Worm (Caenorhabditis elegans) whole organism, L4 larva: ENCODE results near the gene K03H6.5.

Source experiments
- F26F4.8 ChIP-seq: fragments of 200-800 bp; sonication (Bioruptor generic); conservative IDR thresholded peaks from 2 replicates; pipeline ENCODE4 v1.3.6; 2022; ENCODE audit warnings: missing genetic modification characterization, missing compliant biosample characterization
- F37D6.2 ChIP-seq: sonication (generic microtip); optimal IDR thresholded peaks from 2 replicates; lab custom pipeline; 2016; ENCODE audit warnings: mild to moderate bottlenecking, missing genetic modification characterization, missing compliant biosample characterization
- F44E2.7 ChIP-seq: fragments of 200-800 bp; sonication (Bioruptor generic); IDR thresholded peaks from 2 replicates; pipeline ENCODE4 v2.1.2; 2022; ENCODE audit warnings: missing genetic modification characterization, missing compliant biosample characterization
- T20F7.1 ChIP-seq: fragments of 200-800 bp; sonication (Bioruptor generic); optimal IDR thresholded peaks from 2 replicates; lab custom pipeline; 2018; ENCODE audit warnings: mild to moderate bottlenecking, missing genetic modification characterization, missing compliant biosample characterization
- T26A8.4 ChIP-seq: fragments of 200-800 bp; sonication (Bioruptor generic); IDR thresholded peaks from 2 replicates; pipeline ENCODE4 v1.3.6; 2022; ENCODE audit warnings: missing genetic modification characterization, missing compliant biosample characterization
- Y105C5A.15 ChIP-seq: fragments of 200-800 bp; sonication (Bioruptor generic); IDR thresholded peaks from 2 replicates; pipeline ENCODE4 v1.3.6; 2022; ENCODE audit warnings: missing genetic modification characterization, missing compliant biosample characterization
- Y75B8A.6 ChIP-seq: fragments of 200-800 bp; sonication (Bioruptor generic); IDR thresholded peaks from 2 replicates; pipeline ENCODE4 v1.3.6; 2022; ENCODE audit warnings: missing genetic modification reagents, missing genetic modification characterization, missing compliant biosample characterization
- ZK337.2 ChIP-seq: fragments of 200-800 bp; sonication (Bioruptor generic); IDR thresholded peaks from 2 replicates; pipeline ENCODE4 v1.3.6; 2022; ENCODE audit warnings: missing genetic modification reagents, missing genetic modification characterization, missing compliant biosample characterization
- ZK546.5 ChIP-seq, 2 experiments: sonication (generic microtip); optimal IDR thresholded peaks; 2 replicates each; lab custom pipeline; 2017; ENCODE audit warnings: missing biosample characterization in 2 of 2, missing genetic modification characterization in 2 of 2
- aha-1 ChIP-seq: fragments of 150-350 bp; peaks from one replicate; lab custom pipeline; 2014; ENCODE audit warnings: missing biosample characterization, missing genetic modification characterization
- ama-1 ChIP-seq: fragments of 150-350 bp; optimal IDR thresholded peaks from 2 replicates; lab custom pipeline; 2014; ENCODE audit warnings: inconsistent platforms, mixed read lengths
- arid-1 ChIP-seq: fragments of 200-800 bp; sonication (Bioruptor generic); conservative IDR thresholded peaks from 2 replicates; pipeline ENCODE4 v1.3.6; 2022; ENCODE audit warnings: missing genetic modification reagents, missing genetic modification characterization, missing compliant biosample characterization
- attf-4 ChIP-seq: sonication (generic microtip); optimal IDR thresholded peaks from 3 replicates; lab custom pipeline; 2017; ENCODE audit warnings: missing biosample characterization, missing genetic modification characterization
- ceh-28 ChIP-seq: fragments of 150-350 bp; optimal IDR thresholded peaks from 2 replicates; lab custom pipeline; 2014; ENCODE audit warnings: missing biosample characterization, missing genetic modification reagents, missing genetic modification characterization
- ceh-32 ChIP-seq: sonication (generic microtip); optimal IDR thresholded peaks from 2 replicates; lab custom pipeline; 2016; ENCODE audit warnings: mild to moderate bottlenecking, missing genetic modification characterization, missing compliant biosample characterization; ENCODE audit not compliant: poor library complexity
- ceh-62 ChIP-seq: sonication (generic microtip); optimal IDR thresholded peaks from 2 replicates; lab custom pipeline; 2017; ENCODE audit warnings: missing biosample characterization, missing genetic modification characterization
- ceh-82 ChIP-seq: sonication (generic microtip); optimal IDR thresholded peaks from 2 replicates; lab custom pipeline; 2017; ENCODE audit warnings: missing biosample characterization, missing genetic modification characterization
- cey-2 ChIP-seq: sonication (generic microtip); optimal IDR thresholded peaks from 3 replicates; lab custom pipeline; 2017; ENCODE audit warnings: missing genetic modification characterization, mild to moderate bottlenecking, missing compliant biosample characterization, antibody characterized with exemption, borderline replicate concordance; ENCODE audit not compliant: insufficient read depth
- ctbp-1 ChIP-seq: fragments of 200-800 bp; sonication (Bioruptor generic); IDR thresholded peaks from 2 replicates; pipeline ENCODE4 v1.3.6; 2022; ENCODE audit warnings: missing genetic modification reagents, missing genetic modification characterization, missing compliant biosample characterization
- daf-12 ChIP-seq: fragments of 150-350 bp; optimal IDR thresholded peaks from 2 replicates; lab custom pipeline; 2014; ENCODE audit warnings: missing biosample characterization, missing genetic modification reagents, missing genetic modification characterization
- dmd-8 ChIP-seq: fragments of 200-800 bp; sonication (Bioruptor generic); IDR thresholded peaks from 2 replicates; pipeline ENCODE4 v1.3.6; 2022; ENCODE audit warnings: missing genetic modification characterization, missing compliant biosample characterization
- dmd-9 ChIP-seq: fragments of 200-800 bp; sonication (Bioruptor generic); IDR thresholded peaks from 2 replicates; pipeline ENCODE4 v1.3.6; 2022; ENCODE audit warnings: missing genetic modification reagents, missing genetic modification characterization, missing compliant biosample characterization
- dpl-1 ChIP-seq: fragments of 150-350 bp; optimal IDR thresholded peaks from 2 replicates; lab custom pipeline; 2014; ENCODE audit warnings: missing biosample characterization, missing genetic modification reagents, missing genetic modification characterization
- duxl-1 ChIP-seq: sonication (generic microtip); optimal IDR thresholded peaks from 2 replicates; lab custom pipeline; 2016; ENCODE audit warnings: mild to moderate bottlenecking, missing genetic modification characterization, moderate library complexity, missing compliant biosample characterization; ENCODE audit not compliant: poor library complexity
- egl-43 ChIP-seq: fragments of 200-800 bp; sonication (Bioruptor generic); IDR thresholded peaks from 2 replicates; pipeline ENCODE4 v1.3.6; 2022; ENCODE audit warnings: missing genetic modification reagents, missing genetic modification characterization, missing compliant biosample characterization
- fos-1 ChIP-seq: fragments of 150-350 bp; optimal IDR thresholded peaks from 2 replicates; lab custom pipeline; 2014; ENCODE audit warnings: missing biosample characterization, missing genetic modification characterization
- gei-8 ChIP-seq: fragments of 200-800 bp; sonication (Bioruptor generic); optimal IDR thresholded peaks from 2 replicates; lab custom pipeline; 2018; ENCODE audit warnings: mild to moderate bottlenecking, missing genetic modification characterization, missing compliant biosample characterization
- lin-1 ChIP-seq: fragments of 200-800 bp; sonication (Bioruptor generic); IDR thresholded peaks from 2 replicates; pipeline ENCODE4 v1.3.6; 2022; ENCODE audit warnings: missing genetic modification reagents, missing genetic modification characterization, missing compliant biosample characterization
- lin-38 ChIP-seq: fragments of 200-800 bp; sonication (Bioruptor generic); IDR thresholded peaks from 2 replicates; pipeline ENCODE4 v1.3.6; 2022; ENCODE audit warnings: missing genetic modification reagents, missing genetic modification characterization, missing compliant biosample characterization
- madf-9 ChIP-seq: fragments of 200-800 bp; sonication (Bioruptor generic); conservative IDR thresholded peaks from 2 replicates; pipeline ENCODE4 v1.3.6; 2022; ENCODE audit warnings: missing genetic modification reagents, missing genetic modification characterization, missing compliant biosample characterization
- mdl-1 ChIP-seq, 2 experiments: fragments of 150-350 bp in 1 of 2; sonication (generic microtip) in 1 of 2; optimal IDR thresholded peaks; 2 replicates each; lab custom pipeline; 2014 to 2017; ENCODE audit warnings: missing biosample characterization in 2 of 2, missing genetic modification characterization in 2 of 2
- mdt-29 ChIP-seq: fragments of 200-800 bp; sonication (Bioruptor generic); IDR thresholded peaks from 2 replicates; pipeline ENCODE4 v1.3.6; 2022; ENCODE audit warnings: missing genetic modification reagents, missing genetic modification characterization, missing compliant biosample characterization
- mep-1 ChIP-seq: fragments of 150-350 bp; sonication (generic microtip); optimal IDR thresholded peaks from 3 replicates; lab custom pipeline; 2014; ENCODE audit warnings: missing biosample characterization, missing genetic modification characterization
- mxl-3 ChIP-seq: fragments of 200-800 bp; sonication (Bioruptor generic); optimal IDR thresholded peaks from 2 replicates; lab custom pipeline; 2018; ENCODE audit warnings: mild to moderate bottlenecking, missing genetic modification characterization, missing compliant biosample characterization
- nhr-10 ChIP-seq: fragments of 150-350 bp; optimal IDR thresholded peaks from 2 replicates; lab custom pipeline; 2014; ENCODE audit warnings: missing biosample characterization, missing genetic modification characterization
- nhr-11 ChIP-seq: fragments of 150-350 bp; optimal IDR thresholded peaks from 2 replicates; lab custom pipeline; 2014; ENCODE audit warnings: missing biosample characterization, missing genetic modification characterization
- nhr-237 ChIP-seq: sonication (generic microtip); optimal IDR thresholded peaks from 2 replicates; lab custom pipeline; 2017; ENCODE audit warnings: missing biosample characterization, missing genetic modification characterization
- nhr-28 ChIP-seq: fragments of 150-350 bp; optimal IDR thresholded peaks from 2 replicates; lab custom pipeline; 2014; ENCODE audit warnings: missing biosample characterization, missing genetic modification characterization
- nhr-48 ChIP-seq: sonication (generic microtip); optimal IDR thresholded peaks from 2 replicates; lab custom pipeline; 2016; ENCODE audit warnings: mild to moderate bottlenecking, missing genetic modification characterization, missing compliant biosample characterization
- nhr-77 ChIP-seq: fragments of 150-350 bp; optimal IDR thresholded peaks from 2 replicates; lab custom pipeline; 2014; ENCODE audit warnings: missing biosample characterization, missing genetic modification characterization
- rbr-2 ChIP-seq: sonication (generic microtip); optimal IDR thresholded peaks from 2 replicates; lab custom pipeline; 2016; ENCODE audit warnings: missing genotype, missing genetic modification characterization, missing compliant biosample characterization
- saeg-2 ChIP-seq: fragments of 200-800 bp; sonication (Bioruptor generic); IDR thresholded peaks from 2 replicates; pipeline ENCODE4 v1.3.6; 2022; ENCODE audit warnings: missing genetic modification reagents, missing genetic modification characterization, missing compliant biosample characterization
- spr-1 ChIP-seq: sonication (generic microtip); optimal IDR thresholded peaks from 2 replicates; lab custom pipeline; 2016; ENCODE audit warnings: mild to moderate bottlenecking, missing genetic modification characterization, missing compliant biosample characterization
- unc-39 ChIP-seq: sonication (generic microtip); optimal IDR thresholded peaks from 2 replicates; lab custom pipeline; 2017; ENCODE audit warnings: missing biosample characterization, missing genetic modification characterization
- unc-62 ChIP-seq, 3 experiments: fragments of 150-350 bp in 1 of 3; sonication (generic microtip); optimal IDR thresholded peaks in 2 of 3; peaks in 1 of 3; 1 replicate in 1 of 3; 2 replicates in 2 of 3; lab custom pipeline; 2014 to 2017; ENCODE audit warnings: missing biosample characterization in 3 of 3, missing genetic modification characterization in 3 of 3, missing genetic modification reagents in 3 of 3, missing genotype in 1 of 3
- zfp-2 ChIP-seq: sonication (generic microtip); optimal IDR thresholded peaks from 2 replicates; lab custom pipeline; 2016; ENCODE audit warnings: mild to moderate bottlenecking, missing genetic modification characterization, missing compliant biosample characterization
- zfp-3 ChIP-seq: fragments of 200-800 bp; sonication (Bioruptor generic); conservative IDR thresholded peaks from 2 replicates; pipeline ENCODE4 v1.3.6; 2022; ENCODE audit warnings: missing genetic modification reagents, missing genetic modification characterization, missing compliant biosample characterization

Gene K03H6.5

ce11 chrIV:1497448-1497847, 38.8 kb downstream of the K03H6.5 start, which contains the start of gene hxk-3 (continued):
- TF ChIP-seq dpl-1 (GFP tag; lab: Kevin White, UChicago), result peak; percentile 47
- peak; percentile 23 for TF ChIP-seq ceh-28 (tag; lab: Kevin White, UChicago)
- peak; percentile 19 for TF ChIP-seq nhr-28 (tag; lab: Kevin White, UChicago)
- peak; percentile 98 for TF ChIP-seq aha-1 (tag; lab: Kevin White, UChicago)
- TF ChIP-seq Y75B8A.6 (GFP tag; lab: Robert Waterston, UW), result no peak
- no peak for TF ChIP-seq daf-12 (tag; lab: Kevin White, UChicago)
- TF ChIP-seq rbr-2 (tag; lab: Kevin White, UChicago), result peak; percentile 65
- peak; percentile 60 for TF ChIP-seq mxl-3 (GFP tag; lab: Kevin White, UChicago)

ce11 chrIV:1496679-1497033, 39.6 kb downstream of the K03H6.5 start:
- TF ChIP-seq unc-62 (GFP tag; optimal IDR thresholded peaks at IDR 0.05 in 1 of 2; lab: Kevin White, UChicago) (peak in 1 of 2 experiments; percentile 14), unc-62 (tag; optimal IDR thresholded peaks at IDR 0.05; lab: Kevin White, UChicago) (no peak), T20F7.1 (no peak), aha-1 (tag; lab: Kevin White, UChicago) (no peak)

ce11 chrIV:1496017-1496678, 40.1 kb downstream of the K03H6.5 start, which contains the start of gene npp-20:
Gene npp-20, minus strand, starts transcription at chrIV:1496022.
- 0 out of 2 replicates have a peak, but pooled peaks have one; percentile 35 for TF ChIP-seq zfp-3
- no peak for TF ChIP-seq ceh-82
- no peak for TF ChIP-seq saeg-2
- TF ChIP-seq duxl-1 (tag; lab: Kevin White, UChicago), result peak; percentile 59
- no peak for TF ChIP-seq ceh-32 (tag; lab: Kevin White, UChicago)
- TF ChIP-seq arid-1 (GFP tag; lab: Robert Waterston, UW), result no peak
- TF ChIP-seq T26A8.4 (GFP tag; lab: Robert Waterston, UW), result 0 out of 2 replicates have a peak, but pooled peaks have one; percentile 20
- no peak for TF ChIP-seq dmd-8 (GFP tag; lab: Robert Waterston, UW)
- no peak for TF ChIP-seq ZK337.2
- no peak for TF ChIP-seq egl-43 (GFP tag; lab: Robert Waterston, UW)
- no peak for TF ChIP-seq nhr-48 (tag; lab: Kevin White, UChicago)
- TF ChIP-seq dmd-9, result no peak
- no peak for TF ChIP-seq ZK546.5 (tag; optimal IDR thresholded peaks at IDR 0.05; lab: Kevin White, UChicago)
- peak; percentile 1 for TF ChIP-seq nhr-11 (tag; lab: Kevin White, UChicago)
- TF ChIP-seq mdt-29 (GFP tag; lab: Robert Waterston, UW), result no peak
- TF ChIP-seq mep-1 (tag; lab: Kevin White, UChicago), result peak; percentile 29
- no peak for TF ChIP-seq F37D6.2 (tag; lab: Kevin White, UChicago)
- no peak for TF ChIP-seq F44E2.7 (GFP tag; lab: Robert Waterston, UW)
- TF ChIP-seq gei-8, result no peak
- TF ChIP-seq fos-1 (tag; lab: Kevin White, UChicago), result no peak
- no peak for TF ChIP-seq cey-2 (tag; lab: Kevin White, UChicago)
- TF ChIP-seq unc-39 (tag; lab: Kevin White, UChicago), result no peak
- TF ChIP-seq mdl-1 (tag; optimal IDR thresholded peaks at IDR 0.05; lab: Kevin White, UChicago), result no peak
- TF ChIP-seq ceh-62 (tag; lab: Kevin White, UChicago), result no peak
- peak; percentile 70 for TF ChIP-seq dpl-1 (GFP tag; lab: Kevin White, UChicago)
- peak; percentile 62 for TF ChIP-seq nhr-28 (tag; lab: Kevin White, UChicago)
- no peak for TF ChIP-seq zfp-2 (tag; lab: Kevin White, UChicago)
- TF ChIP-seq nhr-77 (tag; lab: Kevin White, UChicago), result no peak
- no peak for TF ChIP-seq ama-1 (lab: Kevin White, UChicago)
- TF ChIP-seq Y105C5A.15 (GFP tag; lab: Robert Waterston, UW), result no peak
- TF ChIP-seq attf-4, result no peak
- no peak for TF ChIP-seq F26F4.8 (GFP tag; lab: Robert Waterston, UW)
- TF ChIP-seq mxl-3 (GFP tag; lab: Kevin White, UChicago), result no peak
- no peak for TF ChIP-seq nhr-237 (tag; lab: Kevin White, UChicago)
- no peak for TF ChIP-seq nhr-10 (tag; lab: Kevin White, UChicago)
- peak; percentile 62 for TF ChIP-seq lin-38 (GFP tag; lab: Robert Waterston, UW)
- no peak for TF ChIP-seq madf-9 (GFP tag; lab: Robert Waterston, UW)
- no peak for TF ChIP-seq ctbp-1 (GFP tag; lab: Robert Waterston, UW)
- TF ChIP-seq spr-1, result no peak
- TF ChIP-seq lin-1 (GFP tag; lab: Robert Waterston, UW), result no peak
